Worm (Caenorhabditis elegans) whole organism, late embryonic: Measurements from ENCODE around the gene F45E4.5.
"Not testable (repeated sequence)": the region's sequence is repeated elsewhere in the genome, so short reads cannot be mapped to it uniquely, and the experiment has no call there.

Source experiments
- ceh-18 ChIP-seq: sonication (generic microtip); optimal IDR thresholded peaks from 2 replicates; lab custom pipeline; 2016; ENCODE audit warnings: missing genetic modification characterization, missing compliant biosample characterization
- dmd-4 ChIP-seq: sonication (generic microtip); optimal IDR thresholded peaks from 2 replicates; lab custom pipeline; 2016; ENCODE audit warnings: borderline replicate concordance, missing genetic modification characterization, missing compliant biosample characterization
- hlh-30 ChIP-seq: sonication (generic microtip); optimal IDR thresholded peaks from 2 replicates; lab custom pipeline; 2017; ENCODE audit warnings: antibody characterized with exemption, missing genetic modification characterization, missing compliant biosample characterization; ENCODE audit not compliant: insufficient read depth
- pqm-1 ChIP-seq: sonication (generic microtip); optimal IDR thresholded peaks from 2 replicates; lab custom pipeline; 2016; ENCODE audit warnings: missing genetic modification characterization, missing compliant biosample characterization
- tbx-7 ChIP-seq: sonication (generic microtip); optimal IDR thresholded peaks from 2 replicates; lab custom pipeline; 2016; ENCODE audit warnings: missing genotype, missing genetic modification characterization, missing compliant biosample characterization

- not testable (repeated sequence) for TF ChIP-seq hlh-30; dmd-4 (tag; lab: Kevin White, UChicago); ceh-18 (tag; lab: Kevin White, UChicago); tbx-7; pqm-1 (tag; lab: Kevin White, UChicago)
These were observed 5.7 kb upstream of the F45E4.5 start, which contains the start of gene warf-1 for ce11 chrIV:7634578-7634977.
